Worm (Caenorhabditis elegans) whole organism, L4 larva: ENCODE results near the gene C25F6.1.

ENCODE experiments used
- F26F4.8 ChIP-seq: fragments of 200-800 bp; sonication (Bioruptor generic); conservative IDR thresholded peaks from 2 replicates; pipeline ENCODE4 v1.3.6; 2022; ENCODE audit warnings: missing genetic modification characterization, missing compliant biosample characterization
- R02D3.7 ChIP-seq: fragments of 150-350 bp; sonication (generic microtip); optimal IDR thresholded peaks from 3 replicates; lab custom pipeline; 2014; ENCODE audit warnings: missing biosample characterization, missing genetic modification characterization
- T26A8.4 ChIP-seq: fragments of 200-800 bp; sonication (Bioruptor generic); IDR thresholded peaks from 2 replicates; pipeline ENCODE4 v1.3.6; 2022; ENCODE audit warnings: missing genetic modification characterization, missing compliant biosample characterization
- Y48G9A.11 ChIP-seq: fragments of 200-800 bp; sonication (Bioruptor generic); IDR thresholded peaks from 2 replicates; pipeline ENCODE4 v1.3.6; 2022; ENCODE audit warnings: missing genetic modification reagents, missing genetic modification characterization, missing compliant biosample characterization
- Y5F2A.4 ChIP-seq: fragments of 200-800 bp; sonication (Bioruptor generic); optimal IDR thresholded peaks from 2 replicates; lab custom pipeline; 2018; ENCODE audit warnings: mild to moderate bottlenecking, missing genetic modification characterization, missing compliant biosample characterization
- Y75B8A.6 ChIP-seq: fragments of 200-800 bp; sonication (Bioruptor generic); IDR thresholded peaks from 2 replicates; pipeline ENCODE4 v1.3.6; 2022; ENCODE audit warnings: missing genetic modification reagents, missing genetic modification characterization, missing compliant biosample characterization
- aha-1 ChIP-seq: fragments of 150-350 bp; peaks from one replicate; lab custom pipeline; 2014; ENCODE audit warnings: missing biosample characterization, missing genetic modification characterization
- arid-1 ChIP-seq: fragments of 200-800 bp; sonication (Bioruptor generic); conservative IDR thresholded peaks from 2 replicates; pipeline ENCODE4 v1.3.6; 2022; ENCODE audit warnings: missing genetic modification reagents, missing genetic modification characterization, missing compliant biosample characterization
- attf-4 ChIP-seq: sonication (generic microtip); optimal IDR thresholded peaks from 3 replicates; lab custom pipeline; 2017; ENCODE audit warnings: missing biosample characterization, missing genetic modification characterization
- ceh-28 ChIP-seq: fragments of 150-350 bp; optimal IDR thresholded peaks from 2 replicates; lab custom pipeline; 2014; ENCODE audit warnings: missing biosample characterization, missing genetic modification reagents, missing genetic modification characterization
- ces-1 ChIP-seq: fragments of 150-350 bp; sonication (generic microtip); optimal IDR thresholded peaks from 4 replicates; lab custom pipeline; 2014; ENCODE audit warnings: missing biosample characterization, missing genetic modification reagents, missing genetic modification characterization
- daf-16 ChIP-seq, 3 experiments: sonication (generic microtip); optimal IDR thresholded peaks; 2 replicates each; lab custom pipeline; 2016 to 2017; ENCODE audit warnings: missing genetic modification characterization in 3 of 3, missing genetic modification reagents in 3 of 3, mild to moderate bottlenecking in 2 of 3, missing compliant biosample characterization in 2 of 3, missing biosample characterization in 1 of 3, moderate library complexity in 1 of 3
- dmd-6 ChIP-seq: fragments of 200-800 bp; sonication (Bioruptor generic); IDR thresholded peaks from 2 replicates; pipeline ENCODE4 v1.3.6; 2022; ENCODE audit warnings: missing genetic modification reagents, missing genetic modification characterization, missing compliant biosample characterization
- dmd-8 ChIP-seq: fragments of 200-800 bp; sonication (Bioruptor generic); IDR thresholded peaks from 2 replicates; pipeline ENCODE4 v1.3.6; 2022; ENCODE audit warnings: missing genetic modification characterization, missing compliant biosample characterization
- dpl-1 ChIP-seq: fragments of 150-350 bp; optimal IDR thresholded peaks from 2 replicates; lab custom pipeline; 2014; ENCODE audit warnings: missing biosample characterization, missing genetic modification reagents, missing genetic modification characterization
- duxl-1 ChIP-seq: sonication (generic microtip); optimal IDR thresholded peaks from 2 replicates; lab custom pipeline; 2016; ENCODE audit warnings: mild to moderate bottlenecking, missing genetic modification characterization, moderate library complexity, missing compliant biosample characterization; ENCODE audit not compliant: poor library complexity
- dve-1 ChIP-seq: sonication (generic microtip); optimal IDR thresholded peaks from 2 replicates; lab custom pipeline; 2017; ENCODE audit warnings: antibody characterized with exemption, mild to moderate bottlenecking, missing genetic modification characterization, missing compliant biosample characterization; ENCODE audit not compliant: insufficient read depth
- fkh-10 ChIP-seq: fragments of 150-350 bp; optimal IDR thresholded peaks from 2 replicates; lab custom pipeline; 2014; ENCODE audit warnings: missing biosample characterization, missing genetic modification reagents, missing genetic modification characterization
- gei-8 ChIP-seq: fragments of 200-800 bp; sonication (Bioruptor generic); optimal IDR thresholded peaks from 2 replicates; lab custom pipeline; 2018; ENCODE audit warnings: mild to moderate bottlenecking, missing genetic modification characterization, missing compliant biosample characterization
- hlh-11 ChIP-seq: fragments of 200-800 bp; sonication (Bioruptor generic); optimal IDR thresholded peaks from 2 replicates; lab custom pipeline; 2018; ENCODE audit warnings: mild to moderate bottlenecking, missing genetic modification characterization, missing compliant biosample characterization
- hlh-30 ChIP-seq: sonication (generic microtip); optimal IDR thresholded peaks from 2 replicates; lab custom pipeline; 2017; ENCODE audit warnings: antibody characterized with exemption, mild to moderate bottlenecking, missing genetic modification characterization, missing compliant biosample characterization; ENCODE audit not compliant: insufficient read depth
- hmg-1.1 ChIP-seq: fragments of 200-800 bp; sonication (Bioruptor generic); IDR thresholded peaks from 2 replicates; pipeline ENCODE4 v1.3.6; 2022; ENCODE audit warnings: missing genetic modification reagents, missing genetic modification characterization, missing compliant biosample characterization
- lin-1 ChIP-seq: fragments of 200-800 bp; sonication (Bioruptor generic); IDR thresholded peaks from 2 replicates; pipeline ENCODE4 v1.3.6; 2022; ENCODE audit warnings: missing genetic modification reagents, missing genetic modification characterization, missing compliant biosample characterization
- lin-13 ChIP-seq: fragments of 150-350 bp; optimal IDR thresholded peaks from 2 replicates; lab custom pipeline; 2014; ENCODE audit warnings: missing biosample characterization, missing genetic modification reagents, missing genetic modification characterization
- lin-38 ChIP-seq: fragments of 200-800 bp; sonication (Bioruptor generic); IDR thresholded peaks from 2 replicates; pipeline ENCODE4 v1.3.6; 2022; ENCODE audit warnings: missing genetic modification reagents, missing genetic modification characterization, missing compliant biosample characterization
- lin-39 ChIP-seq: fragments of 150-350 bp; optimal IDR thresholded peaks from 2 replicates; lab custom pipeline; 2014; ENCODE audit warnings: missing biosample characterization, missing genetic modification reagents, missing genetic modification characterization
- mdl-1 ChIP-seq, 2 experiments: fragments of 150-350 bp in 1 of 2; sonication (generic microtip) in 1 of 2; optimal IDR thresholded peaks; 2 replicates each; lab custom pipeline; 2014 to 2017; ENCODE audit warnings: missing biosample characterization in 2 of 2, missing genetic modification characterization in 2 of 2
- mes-2 ChIP-seq: sonication (generic microtip); optimal IDR thresholded peaks from 2 replicates; lab custom pipeline; 2016; ENCODE audit warnings: missing genotype, mild to moderate bottlenecking, missing genetic modification characterization, missing compliant biosample characterization; ENCODE audit not compliant: poor library complexity, severe bottlenecking
- mxl-3 ChIP-seq: fragments of 200-800 bp; sonication (Bioruptor generic); optimal IDR thresholded peaks from 2 replicates; lab custom pipeline; 2018; ENCODE audit warnings: mild to moderate bottlenecking, missing genetic modification characterization, missing compliant biosample characterization
- nhr-10 ChIP-seq: fragments of 150-350 bp; optimal IDR thresholded peaks from 2 replicates; lab custom pipeline; 2014; ENCODE audit warnings: missing biosample characterization, missing genetic modification characterization
- nhr-111 ChIP-seq: fragments of 200-800 bp; sonication (Bioruptor generic); optimal IDR thresholded peaks from 2 replicates; lab custom pipeline; 2018; ENCODE audit warnings: mild to moderate bottlenecking, missing genetic modification characterization, missing compliant biosample characterization
- nhr-28 ChIP-seq: fragments of 150-350 bp; optimal IDR thresholded peaks from 2 replicates; lab custom pipeline; 2014; ENCODE audit warnings: missing biosample characterization, missing genetic modification characterization
- nhr-42 ChIP-seq: fragments of 200-800 bp; sonication (Bioruptor generic); IDR thresholded peaks from 2 replicates; pipeline ENCODE4 v1.3.6; 2022; ENCODE audit warnings: missing genetic modification characterization, missing compliant biosample characterization
- nhr-6 ChIP-seq: fragments of 150-350 bp; optimal IDR thresholded peaks from 2 replicates; lab custom pipeline; 2014; ENCODE audit warnings: missing biosample characterization, missing genetic modification characterization
- nhr-77 ChIP-seq: fragments of 150-350 bp; optimal IDR thresholded peaks from 2 replicates; lab custom pipeline; 2014; ENCODE audit warnings: missing biosample characterization, missing genetic modification characterization
- pqm-1 ChIP-seq: sonication (generic microtip); optimal IDR thresholded peaks from 2 replicates; lab custom pipeline; 2017; ENCODE audit warnings: missing biosample characterization, missing genetic modification characterization
- skn-1 ChIP-seq: fragments of 150-350 bp; optimal IDR thresholded peaks from 2 replicates; lab custom pipeline; 2014; ENCODE audit warnings: missing biosample characterization, missing genetic modification characterization
- snpc-4 ChIP-seq: fragments of 150-350 bp; optimal IDR thresholded peaks from 2 replicates; lab custom pipeline; 2014; ENCODE audit warnings: missing biosample characterization, missing genetic modification characterization
- spr-3 ChIP-seq: fragments of 200-800 bp; sonication (Bioruptor generic); optimal IDR thresholded peaks from 2 replicates; lab custom pipeline; 2018; ENCODE audit warnings: mild to moderate bottlenecking, missing genetic modification characterization, missing compliant biosample characterization
- zfp-3 ChIP-seq: fragments of 200-800 bp; sonication (Bioruptor generic); conservative IDR thresholded peaks from 2 replicates; pipeline ENCODE4 v1.3.6; 2022; ENCODE audit warnings: missing genetic modification reagents, missing genetic modification characterization, missing compliant biosample characterization
- ztf-11 ChIP-seq: fragments of 150-350 bp; optimal IDR thresholded peaks from 2 replicates; lab custom pipeline; 2014; ENCODE audit warnings: missing biosample characterization, missing genetic modification characterization

Gene C25F6.1

ce11 chrX:5475164-5475576, 11.1 kb upstream of the C25F6.1 start (continued):
- TF ChIP-seq attf-4 (tag; lab: Kevin White, UChicago), result peak; percentile 36
- peak; percentile 58 for TF ChIP-seq nhr-77 (tag; lab: Kevin White, UChicago)
- peak; percentile 48 for TF ChIP-seq mes-2 (tag; lab: Kevin White, UChicago)
- no peak for TF ChIP-seq arid-1 (GFP tag; lab: Robert Waterston, UW)
- no peak for TF ChIP-seq dmd-8 (GFP tag; lab: Robert Waterston, UW)
- TF ChIP-seq R02D3.7 (tag; lab: Kevin White, UChicago), result no peak
- TF ChIP-seq Y48G9A.11 (GFP tag; lab: Robert Waterston, UW), result no peak
- TF ChIP-seq lin-13 (GFP tag; lab: Kevin White, UChicago), result peak; percentile 0
- no peak for TF ChIP-seq snpc-4 (tag; lab: Kevin White, UChicago)
- no peak for TF ChIP-seq spr-3 (GFP tag; lab: Kevin White, UChicago)
- peak; percentile 66 for TF ChIP-seq nhr-6 (tag; lab: Kevin White, UChicago)
- TF ChIP-seq lin-1 (GFP tag; lab: Robert Waterston, UW), result 0 out of 2 replicates have a peak, but pooled peaks have one; percentile 60
- TF ChIP-seq gei-8 (GFP tag; lab: Kevin White, UChicago), result no peak
- peak; percentile 69 for TF ChIP-seq hmg-1.1 (GFP tag; lab: Robert Waterston, UW)
- peak; percentile 3 for TF ChIP-seq duxl-1 (tag; lab: Kevin White, UChicago)
- TF ChIP-seq lin-39, result no peak

ce11 chrX:5476357-5476756, 9.9 kb upstream of the C25F6.1 start:
- no peak for TF ChIP-seq R02D3.7 (tag; lab: Kevin White, UChicago)
- TF ChIP-seq Y75B8A.6, result no peak
- no peak for TF ChIP-seq nhr-42 (GFP tag; lab: Robert Waterston, UW)
- peak; percentile 68 for TF ChIP-seq mxl-3 (GFP tag; lab: Kevin White, UChicago)
- TF ChIP-seq nhr-10 (tag; lab: Kevin White, UChicago), result no peak
- TF ChIP-seq lin-38 (GFP tag; lab: Robert Waterston, UW), result no peak
- no peak for TF ChIP-seq nhr-77 (tag; lab: Kevin White, UChicago)
- no peak for TF ChIP-seq ztf-11
- no peak for TF ChIP-seq aha-1 (tag; lab: Kevin White, UChicago)
- TF ChIP-seq dve-1 (tag; lab: Kevin White, UChicago), result peak; percentile 40
- TF ChIP-seq lin-13 (GFP tag; lab: Kevin White, UChicago), result no peak
- TF ChIP-seq skn-1 (tag; lab: Kevin White, UChicago), result no peak
- TF ChIP-seq Y48G9A.11 (GFP tag; lab: Robert Waterston, UW), result no peak
- TF ChIP-seq dmd-6, result peak; percentile 42; the same call in 1 of the 2 replicates
- TF ChIP-seq hlh-11, result peak; percentile 57
- TF ChIP-seq daf-16 (GFP tag; optimal IDR thresholded peaks at IDR 0.05; lab: Kevin White, UChicago), result no peak
- peak; percentile 67 for TF ChIP-seq daf-16 (tag; optimal IDR thresholded peaks at IDR 0.05; lab: Kevin White, UChicago)
- TF ChIP-seq pqm-1, result peak; percentile 83
- TF ChIP-seq nhr-28 (tag; lab: Kevin White, UChicago), result peak; percentile 26
- TF ChIP-seq lin-39, result no peak
- TF ChIP-seq dpl-1 (GFP tag; lab: Kevin White, UChicago), result no peak
- no peak for TF ChIP-seq ceh-28 (tag; lab: Kevin White, UChicago)
- no peak for TF ChIP-seq mdl-1 (tag; optimal IDR thresholded peaks at IDR 0.05; lab: Kevin White, UChicago)
- no peak for TF ChIP-seq attf-4 (tag; lab: Kevin White, UChicago)
- no peak for TF ChIP-seq fkh-10
- TF ChIP-seq T26A8.4, result no peak
- no peak for TF ChIP-seq F26F4.8 (GFP tag; lab: Robert Waterston, UW)
- TF ChIP-seq Y5F2A.4 (GFP tag; lab: Kevin White, UChicago), result no peak
- TF ChIP-seq zfp-3 (GFP tag; lab: Robert Waterston, UW), result no peak

- TF ChIP-seq daf-16 (GFP tag; optimal IDR thresholded peaks at IDR 0.05; lab: Kevin White, UChicago), result no peak
- TF ChIP-seq daf-16 (tag; optimal IDR thresholded peaks at IDR 0.05; lab: Kevin White, UChicago), result peak; percentile 53
- peak; percentile 50 for TF ChIP-seq nhr-28 (tag; lab: Kevin White, UChicago)
- no peak for TF ChIP-seq pqm-1
- no peak for TF ChIP-seq ceh-28 (tag; lab: Kevin White, UChicago)
- no peak for TF ChIP-seq ces-1 (GFP tag; lab: Kevin White, UChicago)
- no peak for TF ChIP-seq nhr-111 (GFP tag; lab: Kevin White, UChicago)
- TF ChIP-seq hlh-30 (tag; lab: Kevin White, UChicago), result peak; percentile 15
Measured at ce11 chrX:5477597-5477996, 8.7 kb upstream of the C25F6.1 start.
